Worm (Caenorhabditis elegans) whole organism, late embryonic: ENCODE results near the gene R02F11.9.

ENCODE experiments used
- F13H6.1 ChIP-seq: sonication (generic microtip); optimal IDR thresholded peaks from 2 replicates; lab custom pipeline; 2016; ENCODE audit warnings: missing genetic modification characterization, missing compliant biosample characterization
- K02D7.2 ChIP-seq: sonication (generic microtip); optimal IDR thresholded peaks from 2 replicates; lab custom pipeline; 2017; ENCODE audit warnings: mild to moderate bottlenecking, missing genetic modification characterization, missing compliant biosample characterization
- Y22D7AL.16 ChIP-seq: sonication (generic microtip); optimal IDR thresholded peaks from 2 replicates; lab custom pipeline; 2016; ENCODE audit warnings: missing genetic modification characterization, missing compliant biosample characterization
- ahr-1 ChIP-seq: sonication (generic microtip); optimal IDR thresholded peaks from 2 replicates; lab custom pipeline; 2016; ENCODE audit warnings: missing genetic modification characterization, missing compliant biosample characterization
- ama-1 ChIP-seq: fragments of 150-350 bp; optimal IDR thresholded peaks from 2 replicates; lab custom pipeline; 2014
- ceh-14 ChIP-seq: sonication (generic microtip); optimal IDR thresholded peaks from 2 replicates; lab custom pipeline; 2016; ENCODE audit warnings: missing genotype, missing genetic modification characterization, missing compliant biosample characterization
- ceh-18 ChIP-seq: sonication (generic microtip); optimal IDR thresholded peaks from 2 replicates; lab custom pipeline; 2016; ENCODE audit warnings: missing genetic modification characterization, missing compliant biosample characterization
- ceh-19 ChIP-seq: fragments of 200-800 bp; sonication (Bioruptor generic); optimal IDR thresholded peaks from 2 replicates; lab custom pipeline; 2018; ENCODE audit warnings: mild to moderate bottlenecking, missing genetic modification characterization, missing compliant biosample characterization
- ceh-45 ChIP-seq: fragments of 200-800 bp; sonication (Bioruptor generic); IDR thresholded peaks from 2 replicates; pipeline ENCODE4 v1.3.6; 2022; ENCODE audit warnings: missing genetic modification reagents, missing genetic modification characterization, missing compliant biosample characterization
- ceh-6 ChIP-seq: fragments of 200-800 bp; sonication (Bioruptor generic); optimal IDR thresholded peaks from 2 replicates; lab custom pipeline; 2018; ENCODE audit warnings: mild to moderate bottlenecking, missing genetic modification characterization, missing compliant biosample characterization
- ceh-9 ChIP-seq: sonication (generic microtip); optimal IDR thresholded peaks from 2 replicates; lab custom pipeline; 2016; ENCODE audit warnings: mild to moderate bottlenecking, missing genetic modification characterization, inconsistent platforms, missing compliant biosample characterization
- che-1 ChIP-seq: sonication (generic microtip); optimal IDR thresholded peaks from 2 replicates; lab custom pipeline; 2016; ENCODE audit warnings: mild to moderate bottlenecking, missing genetic modification characterization, missing compliant biosample characterization
- dmd-4 ChIP-seq: sonication (generic microtip); optimal IDR thresholded peaks from 2 replicates; lab custom pipeline; 2016; ENCODE audit warnings: borderline replicate concordance, missing genetic modification characterization, missing compliant biosample characterization
- dve-1 ChIP-seq: sonication (generic microtip); optimal IDR thresholded peaks from 2 replicates; lab custom pipeline; 2017; ENCODE audit warnings: antibody characterized with exemption, mild to moderate bottlenecking, missing genetic modification characterization, missing compliant biosample characterization
- elt-2 ChIP-seq: sonication (generic microtip); optimal IDR thresholded peaks from 2 replicates; lab custom pipeline; 2016; ENCODE audit warnings: missing genetic modification reagents, missing genetic modification characterization, missing compliant biosample characterization
- elt-4 ChIP-seq: sonication (generic microtip); optimal IDR thresholded peaks from 2 replicates; lab custom pipeline; 2016; ENCODE audit warnings: missing genetic modification characterization, missing compliant biosample characterization
- eyg-1 ChIP-seq: sonication (generic microtip); optimal IDR thresholded peaks from 2 replicates; lab custom pipeline; 2016; ENCODE audit warnings: missing genotype, missing genetic modification characterization, missing compliant biosample characterization
- fax-1 ChIP-seq: sonication (generic microtip); optimal IDR thresholded peaks from 2 replicates; lab custom pipeline; 2016; ENCODE audit warnings: missing genotype, missing genetic modification characterization, missing compliant biosample characterization
- hlh-15 ChIP-seq: sonication (generic microtip); optimal IDR thresholded peaks from 2 replicates; lab custom pipeline; 2016; ENCODE audit warnings: missing genetic modification characterization, missing compliant biosample characterization
- hlh-6 ChIP-seq: sonication (generic microtip); optimal IDR thresholded peaks from 2 replicates; lab custom pipeline; 2016; ENCODE audit warnings: missing genotype, missing genetic modification characterization, missing compliant biosample characterization
- lim-6 ChIP-seq: sonication (generic microtip); optimal IDR thresholded peaks from 2 replicates; lab custom pipeline; 2016; ENCODE audit warnings: missing genetic modification characterization, missing compliant biosample characterization
- nfya-1 ChIP-seq: sonication (generic microtip); optimal IDR thresholded peaks from 2 replicates; lab custom pipeline; 2017; ENCODE audit warnings: missing genetic modification characterization, mild to moderate bottlenecking, missing compliant biosample characterization, antibody characterized with exemption, moderate library complexity
- nhr-11 ChIP-seq: fragments of 150-350 bp; optimal IDR thresholded peaks from 2 replicates; lab custom pipeline; 2014; ENCODE audit warnings: missing biosample characterization, missing genetic modification characterization
- npax-4 ChIP-seq: sonication (generic microtip); optimal IDR thresholded peaks from 2 replicates; lab custom pipeline; 2016; ENCODE audit warnings: missing genetic modification characterization, missing compliant biosample characterization
- odd-2 ChIP-seq: sonication (generic microtip); optimal IDR thresholded peaks from 2 replicates; lab custom pipeline; 2017; ENCODE audit warnings: antibody characterized with exemption, mild to moderate bottlenecking, missing genetic modification characterization, missing compliant biosample characterization
- pag-3 ChIP-seq: sonication (generic microtip); optimal IDR thresholded peaks from 2 replicates; lab custom pipeline; 2016; ENCODE audit warnings: missing compliant biosample characterization, missing genetic modification characterization, borderline replicate concordance
- pax-1 ChIP-seq: fragments of 150-350 bp; optimal IDR thresholded peaks from 2 replicates; lab custom pipeline; 2014; ENCODE audit warnings: missing biosample characterization, missing genetic modification characterization
- pha-4 ChIP-seq: fragments of 150-350 bp; optimal IDR thresholded peaks from 2 replicates; lab custom pipeline; 2018; ENCODE audit warnings: missing biosample characterization, missing genetic modification reagents, missing genetic modification characterization
- pqm-1 ChIP-seq: sonication (generic microtip); optimal IDR thresholded peaks from 2 replicates; lab custom pipeline; 2016; ENCODE audit warnings: missing genetic modification characterization, missing compliant biosample characterization
- ref-2 ChIP-seq: sonication (generic microtip); optimal IDR thresholded peaks from 2 replicates; lab custom pipeline; 2016; ENCODE audit warnings: missing genetic modification characterization, missing compliant biosample characterization
- rnt-1 ChIP-seq: sonication (generic microtip); optimal IDR thresholded peaks from 2 replicates; lab custom pipeline; 2016; ENCODE audit warnings: missing genetic modification characterization, missing compliant biosample characterization
- syd-9 ChIP-seq: sonication (generic microtip); optimal IDR thresholded peaks from 2 replicates; lab custom pipeline; 2016; ENCODE audit warnings: mild to moderate bottlenecking, missing genetic modification characterization, moderate library complexity, missing compliant biosample characterization
- tbx-2 ChIP-seq: sonication (generic microtip); optimal IDR thresholded peaks from 2 replicates; lab custom pipeline; 2016; ENCODE audit warnings: missing genetic modification characterization, missing compliant biosample characterization
- tbx-7 ChIP-seq: sonication (generic microtip); optimal IDR thresholded peaks from 2 replicates; lab custom pipeline; 2016; ENCODE audit warnings: missing genotype, missing genetic modification characterization, missing compliant biosample characterization
- unc-42 ChIP-seq: sonication (generic microtip); optimal IDR thresholded peaks from 2 replicates; lab custom pipeline; 2016; ENCODE audit warnings: missing genotype, missing genetic modification characterization, missing compliant biosample characterization
- unc-55 ChIP-seq: sonication (generic microtip); optimal IDR thresholded peaks from 2 replicates; lab custom pipeline; 2017; ENCODE audit warnings: missing biosample characterization, missing genetic modification reagents, missing genetic modification characterization
- ztf-16 ChIP-seq: sonication (generic microtip); optimal IDR thresholded peaks from 2 replicates; lab custom pipeline; 2017; ENCODE audit warnings: missing genetic modification characterization, missing compliant biosample characterization

The R02F11.9 gene

ce11 chrV:4750294-4750693, 37.0 kb upstream of the R02F11.9 start, which contains the start of gene C18G1.6:
TSS of gene C18G1.6 (plus strand) at chrV:4750594.
- TF ChIP-seq dmd-4 (tag; lab: Kevin White, UChicago) (no peak), dve-1 (tag; lab: Kevin White, UChicago) (no peak), ama-1 (lab: Kevin White, UChicago) (no peak), syd-9 (tag; lab: Kevin White, UChicago) (no peak), tbx-2 (tag; lab: Kevin White, UChicago) (no peak), ceh-45 (GFP tag; lab: Robert Waterston, UW) (no peak), lim-6 (tag; lab: Kevin White, UChicago) (no peak), unc-42 (no peak), ref-2 (no peak), elt-4 (tag; lab: Kevin White, UChicago) (no peak), nhr-11 (tag; lab: Kevin White, UChicago) (no peak), unc-55 (GFP tag; lab: Kevin White, UChicago) (no peak), pha-4 (tag; lab: Kevin White, UChicago) (no peak), nfya-1 (tag; lab: Kevin White, UChicago) (no peak), che-1 (no peak), pax-1 (tag; lab: Kevin White, UChicago) (no peak), hlh-15 (tag; lab: Kevin White, UChicago) (no peak), ahr-1 (no peak), Y22D7AL.16 (no peak)

- no peak for TF ChIP-seq ztf-16 (tag; lab: Kevin White, UChicago)
- TF ChIP-seq F13H6.1 (tag; lab: Kevin White, UChicago) = no peak
- no peak for TF ChIP-seq ama-1 (lab: Kevin White, UChicago)
These were observed 33.1 kb upstream of the R02F11.9 start, which contains the start of gene hil-4 for ce11 chrV:4754123-4754522. TSS of gene hil-4 (plus strand) at chrV:4754313.

ce11 chrV:4754684-4755211, 32.5 kb upstream of the R02F11.9 start:
- TF ChIP-seq rnt-1 (tag; lab: Kevin White, UChicago) (no peak), fax-1 (tag; lab: Kevin White, UChicago) (no peak), odd-2 (tag; lab: Kevin White, UChicago) (no peak), ceh-9 (no peak), pqm-1 (tag; lab: Kevin White, UChicago) (no peak), K02D7.2 (tag; lab: Kevin White, UChicago) (no peak), tbx-7 (tag; lab: Kevin White, UChicago) (no peak), npax-4 (tag; lab: Kevin White, UChicago) (no peak), ahr-1 (no peak), ceh-14 (tag; lab: Kevin White, UChicago) (no peak), lim-6 (tag; lab: Kevin White, UChicago) (no peak)

- TF ChIP-seq ceh-6 (GFP tag; lab: Kevin White, UChicago) (no peak), ceh-18 (no peak), eyg-1 (tag; lab: Kevin White, UChicago) (no peak), ztf-16 (tag; lab: Kevin White, UChicago) (no peak), hlh-6 (tag; lab: Kevin White, UChicago) (no peak), pag-3 (tag; lab: Kevin White, UChicago) (no peak), hlh-15 (tag; lab: Kevin White, UChicago) (no peak), elt-2 (no peak), ceh-19 (GFP tag; lab: Kevin White, UChicago) (no peak), pha-4 (tag; lab: Kevin White, UChicago) (no peak), elt-4 (tag; lab: Kevin White, UChicago) (no peak), K02D7.2 (tag; lab: Kevin White, UChicago) (no peak)
These were observed 31.8 kb upstream of the R02F11.9 start, which contains the start of gene pgl-3 for ce11 chrV:4755308-4756029. TSS of gene pgl-3 (plus strand) at chrV:4755979.
